Worm (Caenorhabditis elegans): ENCODE results near the gene C49G7.7.

DNA sequence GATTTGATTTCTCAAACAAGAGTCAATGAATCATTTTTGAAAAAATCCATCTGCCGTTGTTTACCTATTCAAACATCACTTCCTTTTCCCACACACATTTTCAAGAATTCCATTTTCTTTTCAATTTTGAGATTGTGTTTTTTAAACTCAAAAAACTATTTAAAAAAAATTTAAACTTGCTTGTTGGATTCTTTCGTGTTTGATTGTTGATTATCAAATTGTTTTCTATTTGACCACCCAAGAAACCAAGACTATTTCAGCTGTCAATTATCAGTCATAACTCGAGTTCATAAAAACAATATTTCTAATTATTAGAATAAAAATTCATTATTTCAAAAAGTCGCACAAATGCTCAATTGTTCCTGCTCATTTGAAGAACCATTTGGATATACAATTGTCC is 29.1 kb upstream of the C49G7.7 start, which contains the start of gene srh-8:
- TF ChIP-seq lin-11 (tag; optimal IDR thresholded peaks at IDR 0.05) (no peak), aly-2 (tag; optimal IDR thresholded peaks at IDR 0.05) (no peak), unc-39 (tag; optimal IDR thresholded peaks at IDR 0.05) (no peak), Y55F3AM.14 (GFP tag; optimal IDR thresholded peaks at IDR 0.05) (no peak), alr-1 (tag; optimal IDR thresholded peaks at IDR 0.05) (no peak), lin-39 (tag; optimal IDR thresholded peaks at IDR 0.05) (no peak), elt-1 (tag; optimal IDR thresholded peaks at IDR 0.05) (no peak)

Measured in whole organism, L2 larva.